Fruit fly (Drosophila melanogaster) whole organism, embryonic: ENCODE data around the gene Spn85F.

Experiments
- CG11093 ChIP-seq: fragments of 200-800 bp; sonication (Bioruptor generic); IDR thresholded peaks from 3 replicates; pipeline ENCODE4 v1.3.6; 2022; ENCODE audit warnings: missing biosample characterization, missing genetic modification characterization
- CG11504 ChIP-seq: fragments of 200-800 bp; sonication (Bioruptor generic); optimal IDR thresholded peaks from 3 replicates; lab custom pipeline; 2019; ENCODE audit warnings: missing biosample characterization, mild to moderate bottlenecking, missing genetic modification characterization, moderate library complexity
- CG11560 ChIP-seq: fragments of 200-800 bp; sonication (Bioruptor generic); IDR thresholded peaks from 3 replicates; pipeline ENCODE4 v1.3.6; 2022; ENCODE audit warnings: missing biosample characterization, missing genetic modification characterization
- CG17802 ChIP-seq: fragments of 200-800 bp; sonication (Bioruptor generic); optimal IDR thresholded peaks from 2 replicates; lab custom pipeline; 2018; ENCODE audit warnings: missing biosample characterization, mild to moderate bottlenecking, missing genetic modification characterization, moderate library complexity
- CG3065 ChIP-seq: fragments of 200-800 bp; sonication (Bioruptor generic); optimal IDR thresholded peaks from 2 replicates; lab custom pipeline; 2016; ENCODE audit warnings: missing biosample characterization, missing genetic modification characterization
- CG32767 ChIP-seq: fragments of 200-800 bp; sonication (Bioruptor generic); IDR thresholded peaks from 2 replicates; pipeline ENCODE4 v1.3.6; 2022; ENCODE audit warnings: missing biosample characterization, missing genetic modification characterization
- CG8478 ChIP-seq: fragments of >200 bp; optimal IDR thresholded peaks from 2 replicates; lab custom pipeline; 2018
- Deaf1 ChIP-seq: fragments of 200-800 bp; optimal IDR thresholded peaks from 3 replicates; lab custom pipeline; 2019; ENCODE audit warnings: missing biosample characterization, mild to moderate bottlenecking, missing genetic modification characterization, moderate library complexity
- Dll ChIP-seq: fragments of 200-800 bp; sonication (Bioruptor generic); IDR thresholded peaks from 4 replicates; pipeline ENCODE4 v1.3.6; 2022; ENCODE audit warnings: missing biosample characterization, missing genetic modification characterization; ENCODE audit not compliant: partially characterized antibody
- Drgx ChIP-seq: fragments of 200-800 bp; sonication (Bioruptor generic); IDR thresholded peaks from 2 replicates; pipeline ENCODE4 v1.3.6; 2022; ENCODE audit warnings: missing biosample characterization, missing genetic modification characterization
- Ets65A ChIP-seq: fragments of 200-800 bp; sonication (Bioruptor generic); peaks from one replicate; lab custom pipeline; 2016; ENCODE audit warnings: missing biosample characterization, missing genetic modification characterization
- MTF-1 ChIP-seq: fragments of 200-800 bp; sonication (Bioruptor generic); optimal IDR thresholded peaks from 2 replicates; lab custom pipeline; 2018; ENCODE audit warnings: missing biosample characterization, mild to moderate bottlenecking, missing genetic modification characterization, borderline replicate concordance
- Pdp1 ChIP-seq, 2 experiments: fragments of 200-800 bp; sonication (Bioruptor generic); optimal IDR thresholded peaks; 3 replicates each; lab custom pipeline; 2016; ENCODE audit warnings: missing biosample characterization in 2 of 2, missing genetic modification characterization in 2 of 2, mild to moderate bottlenecking in 1 of 2, moderate library complexity in 1 of 2
- Trl ChIP-seq, 3 experiments: fragments of >200 bp in 2 of 3; fragments of 200-800 bp in 1 of 3; sonication (Bioruptor generic) in 1 of 3; optimal IDR thresholded peaks; 2 replicates in 1 of 3; 3 replicates in 2 of 3; lab custom pipeline; 2016 to 2017; ENCODE audit warnings: missing biosample characterization in 1 of 3, missing genetic modification characterization in 1 of 3
- ab ChIP-seq: fragments of 200-800 bp; sonication (Bioruptor generic); optimal IDR thresholded peaks from 2 replicates; lab custom pipeline; 2016; ENCODE audit warnings: missing biosample characterization, missing genetic modification characterization
- bbx ChIP-seq: fragments of 200-800 bp; sonication (Bioruptor generic); IDR thresholded peaks from 2 replicates; pipeline ENCODE4 v1.3.6; 2022; ENCODE audit warnings: missing biosample characterization, missing genetic modification characterization; ENCODE audit not compliant: partially characterized antibody
- bsh ChIP-seq, 2 experiments: fragments of 200-800 bp; sonication (Bioruptor generic); optimal IDR thresholded peaks; 2 replicates each; lab custom pipeline; 2017 to 2018; ENCODE audit warnings: mild to moderate bottlenecking in 2 of 2, missing biosample characterization in 2 of 2, missing genetic modification characterization in 2 of 2, moderate library complexity in 1 of 2
- gsb-n ChIP-seq: fragments of 200-800 bp; sonication (Bioruptor generic); optimal IDR thresholded peaks from 3 replicates; lab custom pipeline; 2018; ENCODE audit warnings: missing biosample characterization, mild to moderate bottlenecking, missing genetic modification characterization
- jing ChIP-seq: fragments of 200-800 bp; sonication (Bioruptor generic); optimal IDR thresholded peaks from 2 replicates; lab custom pipeline; 2018; ENCODE audit warnings: missing biosample characterization, mild to moderate bottlenecking, missing genetic modification characterization
- lbe ChIP-seq: fragments of 200-800 bp; sonication (Bioruptor generic); optimal IDR thresholded peaks from 2 replicates; lab custom pipeline; 2016; ENCODE audit warnings: missing biosample characterization, mild to moderate bottlenecking, missing genetic modification characterization
- nom ChIP-seq: fragments of 200-800 bp; sonication (Bioruptor generic); optimal IDR thresholded peaks from 2 replicates; lab custom pipeline; 2017; ENCODE audit warnings: missing biosample characterization, missing genetic modification characterization, mild to moderate bottlenecking, moderate library complexity, missing genetic modification reagents
- ranshi ChIP-seq: fragments of 200-800 bp; sonication (Bioruptor generic); IDR thresholded peaks from 2 replicates; pipeline ENCODE4 v1.3.6; 2022; ENCODE audit warnings: missing biosample characterization, missing genetic modification characterization
- schlank ChIP-seq: fragments of 200-800 bp; sonication (Bioruptor generic); optimal IDR thresholded peaks from 2 replicates; lab custom pipeline; 2018; ENCODE audit warnings: missing biosample characterization, mild to moderate bottlenecking, missing genetic modification characterization
- sens ChIP-seq: fragments of 200-800 bp; sonication (Bioruptor generic); peaks from one replicate; lab custom pipeline; 2016; ENCODE audit warnings: missing biosample characterization, missing genetic modification characterization
- twi ChIP-seq: fragments of 200-800 bp; optimal IDR thresholded peaks from 2 replicates; lab custom pipeline; 2019; ENCODE audit warnings: missing biosample characterization, mild to moderate bottlenecking, missing genetic modification characterization, moderate library complexity
- zen ChIP-seq: fragments of 200-800 bp; sonication (Bioruptor generic); optimal IDR thresholded peaks from 3 replicates; lab custom pipeline; 2018; ENCODE audit warnings: missing biosample characterization, mild to moderate bottlenecking, missing genetic modification characterization, moderate library complexity

Spn85F gene

DNA sequence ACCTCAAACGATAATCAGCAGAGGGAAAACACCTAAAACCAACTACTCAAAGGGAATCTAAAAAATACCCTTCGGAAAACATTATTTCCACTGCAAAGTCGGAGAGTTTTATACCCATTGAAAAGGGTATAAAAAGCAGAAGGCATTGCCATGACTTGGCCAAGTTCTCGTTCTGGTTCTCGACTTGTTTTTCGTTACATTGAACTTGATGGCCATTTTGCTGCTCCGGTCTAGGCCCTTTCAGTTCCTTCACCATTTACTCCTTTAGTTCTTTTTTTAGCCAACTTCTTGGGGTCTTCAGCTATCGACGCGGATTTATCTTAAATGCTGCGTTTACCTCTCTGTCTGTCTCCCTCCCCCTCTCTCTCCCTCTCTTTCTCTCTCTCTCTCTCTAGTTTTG is 37.1 kb upstream of the Spn85F start:
- 0 out of 3 replicates have a peak, but pooled peaks have one; percentile 12 for TF ChIP-seq CG11093
- peak; percentile 5 for TF ChIP-seq nom (GFP tag; lab: Kevin White, UChicago)
- no peak for TF ChIP-seq CG17802 (tag; lab: Kevin White, UChicago)
- TF ChIP-seq Trl (optimal IDR thresholded peaks at IDR 0.05; lab: Kevin White, UChicago) = peak; percentile 1 to 26
- TF ChIP-seq Trl (GFP tag; optimal IDR thresholded peaks at IDR 0.05; lab: Kevin White, UChicago) = no peak
- TF ChIP-seq, all 482 proteins: peak for 3

DNA sequence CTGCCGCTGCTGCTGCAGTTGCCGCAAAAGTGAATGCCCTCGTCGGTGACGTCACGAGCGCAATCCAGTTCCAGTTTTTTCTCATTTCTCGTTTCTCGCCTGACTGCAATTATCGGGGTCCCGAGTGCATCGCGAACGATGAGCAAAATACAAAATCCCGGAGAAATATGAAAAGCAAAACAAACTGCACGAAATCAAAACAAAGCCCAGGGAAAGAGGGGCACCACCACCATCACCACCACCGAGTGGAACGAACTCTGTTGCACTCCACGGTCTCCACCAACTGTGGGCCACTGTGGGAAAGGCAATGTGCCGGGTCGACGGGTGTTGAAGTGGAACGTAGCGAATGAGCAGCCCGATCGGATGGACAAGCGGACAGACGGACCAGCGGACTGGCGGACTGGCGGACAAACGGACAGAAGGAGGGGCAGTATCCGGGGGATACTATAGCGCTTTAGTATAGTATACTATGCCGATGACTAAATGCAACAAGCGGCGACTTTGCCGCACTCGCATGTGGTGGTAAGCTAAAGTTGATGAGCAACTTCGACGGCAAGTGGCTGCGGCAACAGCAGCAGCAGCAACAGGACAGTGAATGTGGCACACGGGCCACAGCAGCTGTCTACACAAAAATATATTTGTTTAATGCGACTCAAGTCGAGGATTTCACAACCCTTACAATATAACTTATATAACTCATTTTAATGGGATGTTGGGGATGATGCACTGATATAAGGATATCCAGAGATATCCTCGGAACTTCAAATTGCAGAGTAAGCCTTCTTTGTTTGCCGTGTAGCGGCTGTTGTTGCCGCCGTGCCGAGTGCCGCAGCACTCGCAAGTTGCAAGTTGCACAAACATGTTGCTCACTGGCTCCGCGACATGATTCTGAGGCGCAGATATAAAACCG is 35.5 kb upstream of the Spn85F start:
- peak in 1 of 2 experiments; percentile 90 for TF ChIP-seq bsh (GFP tag; optimal IDR thresholded peaks at IDR 0.05; lab: Kevin White, UChicago)
- TF ChIP-seq Dll = no peak
- peak in 1 of 2 experiments; percentile 69 for TF ChIP-seq Pdp1 (GFP tag; optimal IDR thresholded peaks at IDR 0.05; lab: Kevin White, UChicago)
- peak; percentile 91 for TF ChIP-seq Drgx (GFP tag; lab: Robert Waterston, UW)
- peak; percentile 16 for TF ChIP-seq lbe
- TF ChIP-seq ab (GFP tag; lab: Kevin White, UChicago) = no peak
- peak; percentile 39 for TF ChIP-seq CG11504 (tag; lab: Kevin White, UChicago)

DNA sequence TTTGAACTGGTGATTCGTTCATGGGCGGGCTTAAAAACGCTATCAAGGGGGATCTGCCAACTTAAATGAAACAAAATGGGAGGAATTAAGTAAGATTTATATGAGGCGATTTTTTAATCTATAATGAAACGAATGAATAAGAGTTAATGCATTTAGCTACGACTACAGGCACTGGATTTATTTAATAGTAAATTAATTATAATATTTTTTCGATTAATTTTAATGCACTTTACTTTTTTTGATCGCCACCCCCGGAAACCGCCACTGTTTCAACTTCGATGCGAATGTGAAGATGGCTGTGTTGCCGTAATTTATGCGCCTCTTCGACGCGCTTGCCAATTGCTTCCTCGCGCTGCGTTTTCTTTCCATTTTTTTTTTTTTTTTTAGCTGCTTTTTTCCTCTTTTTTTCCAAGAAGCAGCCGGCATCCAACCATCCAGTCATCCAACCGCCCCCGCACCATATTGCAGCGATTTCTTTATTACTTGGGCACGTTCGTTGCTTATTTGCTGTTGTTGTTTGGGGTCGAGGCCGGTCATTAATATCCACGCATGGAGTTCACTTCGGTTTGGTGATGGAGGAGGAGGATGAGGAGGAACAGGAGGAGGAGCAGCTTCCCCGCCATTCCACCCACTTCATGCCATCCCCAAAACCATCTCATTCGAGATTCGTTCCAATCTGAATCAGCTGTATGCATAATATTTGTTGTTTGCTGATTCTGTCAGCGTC is 33.6 kb upstream of the Spn85F start:
- TF ChIP-seq schlank (tag; lab: Kevin White, UChicago) (no peak), Ets65A (GFP tag; lab: Kevin White, UChicago) (peak; percentile 26), Deaf1 (tag; lab: Kevin White, UChicago) (no peak), ranshi (GFP tag; lab: Robert Waterston, UW) (no peak), zen (tag; lab: Kevin White, UChicago) (no peak), nom (GFP tag; lab: Kevin White, UChicago) (peak; percentile 85), twi (tag; lab: Kevin White, UChicago) (no peak), bbx (GFP tag; lab: Robert Waterston, UW) (no peak), MTF-1 (no peak), gsb-n (tag; lab: Kevin White, UChicago) (no peak), bsh (GFP tag; optimal IDR thresholded peaks at IDR 0.05; lab: Kevin White, UChicago) (peak in 1 of 2 experiments; percentile 62)

DNA sequence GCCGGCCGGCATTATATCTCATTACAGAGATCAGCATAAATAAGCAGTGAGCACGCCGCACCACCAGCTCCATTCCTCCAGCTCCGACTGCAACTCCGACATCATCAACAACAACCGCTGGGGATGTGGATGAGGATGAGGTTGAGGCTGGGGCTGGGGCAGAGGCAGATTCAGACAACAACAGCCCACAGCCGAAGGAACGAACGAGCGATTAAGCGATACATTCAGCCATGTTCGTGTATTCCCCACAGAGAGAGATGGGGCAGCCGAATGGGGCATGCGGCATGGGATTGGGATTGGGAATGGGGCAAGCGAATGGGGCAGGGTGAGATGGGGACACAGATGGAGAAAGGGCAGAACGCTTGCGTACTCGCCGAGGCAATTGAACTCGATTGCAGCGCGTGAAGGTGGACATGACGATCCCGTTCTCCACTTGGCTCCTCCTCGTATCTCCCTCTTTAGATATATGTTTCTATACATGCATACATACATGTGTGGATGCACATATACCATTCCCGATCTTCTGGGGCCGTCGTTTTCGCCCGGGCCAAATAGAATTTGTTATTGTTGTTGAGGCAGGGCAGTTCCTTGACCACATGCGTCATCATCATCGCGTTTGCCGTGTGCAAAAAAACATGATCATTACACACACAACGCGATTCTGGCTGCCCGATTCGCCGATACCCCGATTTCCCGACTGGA is 32.2 kb upstream of the Spn85F start:
- peak; percentile 56 for TF ChIP-seq Deaf1 (tag; lab: Kevin White, UChicago)
- no peak for TF ChIP-seq CG32767
- peak; percentile 12 for TF ChIP-seq CG8478
- 0 out of 3 replicates have a peak, but pooled peaks have one; percentile 9 for TF ChIP-seq CG11560 (tag; lab: Robert Waterston, UW)

DNA sequence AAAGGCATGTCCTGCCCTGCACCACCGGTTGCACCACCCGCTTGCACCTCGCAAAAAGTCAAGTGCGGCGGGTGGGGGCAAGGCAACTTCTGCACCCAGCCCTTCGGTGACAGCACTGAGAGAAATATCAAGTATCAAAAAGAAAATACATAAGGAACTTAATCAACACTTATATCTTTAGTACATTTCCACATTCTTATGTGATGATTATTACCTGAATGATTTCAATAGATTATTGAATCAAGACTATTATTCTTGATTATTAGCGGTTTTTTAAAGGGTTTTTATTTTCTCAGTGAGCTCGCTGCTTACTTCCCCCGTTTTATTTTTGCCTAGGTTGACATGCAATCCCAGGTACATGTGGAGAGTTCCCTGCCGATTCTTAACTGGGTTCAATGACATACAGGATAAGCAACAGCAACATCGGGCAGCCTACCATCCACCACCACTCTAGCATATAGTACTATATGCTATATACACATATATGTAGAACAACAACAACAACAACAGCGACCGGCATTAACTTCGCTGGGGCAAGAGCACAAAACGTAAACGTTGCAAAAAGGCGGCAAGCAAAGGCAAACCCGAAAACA is 30.8 kb upstream of the Spn85F start:
- TF ChIP-seq Drgx (GFP tag; lab: Robert Waterston, UW) (0 out of 2 replicates have a peak, but pooled peaks have one; percentile 21), bsh (GFP tag; optimal IDR thresholded peaks at IDR 0.05; lab: Kevin White, UChicago) (peak in 1 of 2 experiments; percentile 43), sens (GFP tag; lab: Kevin White, UChicago) (peak; percentile 66), jing (GFP tag; lab: Kevin White, UChicago) (no peak), nom (GFP tag; lab: Kevin White, UChicago) (peak; percentile 56), CG3065 (no peak)
